Worm (Caenorhabditis elegans) whole organism, L3 larva: ENCODE results near the gene Y4C6B.1.

Experiments used
- ceh-82 ChIP-seq: fragments of 150-350 bp; optimal IDR thresholded peaks from 2 replicates; lab custom pipeline; 2014; ENCODE audit warnings: missing biosample characterization, missing genetic modification characterization
- ceh-9 ChIP-seq: sonication (generic microtip); optimal IDR thresholded peaks from 2 replicates; lab custom pipeline; 2018; ENCODE audit warnings: missing biosample characterization, missing genetic modification characterization
- elt-3 ChIP-seq, 3 experiments: fragments of 150-350 bp in 1 of 3; sonication (generic microtip) in 2 of 3; optimal IDR thresholded peaks; 2 replicates in 2 of 3; 4 replicates in 1 of 3; lab custom pipeline; 2014 to 2017; ENCODE audit warnings: missing biosample characterization in 3 of 3, missing genetic modification characterization in 3 of 3
- hmg-11 ChIP-seq: sonication (generic microtip); optimal IDR thresholded peaks from 2 replicates; lab custom pipeline; 2016; ENCODE audit warnings: missing genetic modification characterization, missing compliant biosample characterization
- lin-15B ChIP-seq: fragments of 150-350 bp; optimal IDR thresholded peaks from 2 replicates; lab custom pipeline; 2014; ENCODE audit warnings: missing biosample characterization, missing genetic modification characterization
- lin-39 ChIP-seq: fragments of 150-350 bp; optimal IDR thresholded peaks from 2 replicates; lab custom pipeline; 2018; ENCODE audit warnings: missing biosample characterization, missing genetic modification reagents, missing genetic modification characterization
- nhr-67 ChIP-seq: fragments of 150-350 bp; optimal IDR thresholded peaks from 2 replicates; lab custom pipeline; 2014; ENCODE audit warnings: missing biosample characterization, missing genetic modification characterization
- nhr-77 ChIP-seq: fragments of 150-350 bp; optimal IDR thresholded peaks from 2 replicates; lab custom pipeline; 2014; ENCODE audit warnings: missing biosample characterization, missing genetic modification characterization
- sea-2 ChIP-seq: fragments of 150-350 bp; sonication (generic microtip); optimal IDR thresholded peaks from 4 replicates; lab custom pipeline; 2014; ENCODE audit warnings: missing biosample characterization, missing genetic modification reagents, missing genetic modification characterization
- unc-62 ChIP-seq: fragments of 150-350 bp; sonication (generic microtip); optimal IDR thresholded peaks from 4 replicates; lab custom pipeline; 2014; ENCODE audit warnings: missing biosample characterization, missing genetic modification reagents, missing genetic modification characterization

- TF ChIP-seq ceh-82 (tag; lab: Kevin White, UChicago) = no peak
- TF ChIP-seq unc-62 (GFP tag; lab: Kevin White, UChicago) = no peak
- no peak for TF ChIP-seq nhr-77 (tag; lab: Kevin White, UChicago)
- no peak for TF ChIP-seq nhr-67 (tag; lab: Kevin White, UChicago)
- no peak for TF ChIP-seq sea-2 (GFP tag; lab: Kevin White, UChicago)
- no peak for TF ChIP-seq elt-3 (tag; optimal IDR thresholded peaks at IDR 0.05; lab: Kevin White, UChicago)
- no peak for TF ChIP-seq hmg-11 (tag; lab: Kevin White, UChicago)
- TF ChIP-seq ceh-9 (tag; lab: Kevin White, UChicago) = no peak
- no peak for TF ChIP-seq lin-15B
- TF ChIP-seq lin-39 (tag; lab: Kevin White, UChicago) = no peak
Observed at ce11 chrIV:5332178-5332577, 22.1 kb upstream of the Y4C6B.1 start, which contains the start of gene Y4C6B.3.
